Worm (Caenorhabditis elegans) whole organism, L3 larva: ENCODE data around the gene acr-14.

Source experiments
- R02D3.7 ChIP-seq: fragments of 150-350 bp; optimal IDR thresholded peaks from 2 replicates; lab custom pipeline; 2014; ENCODE audit warnings: missing biosample characterization, missing genetic modification characterization
- ZK546.5 ChIP-seq: sonication (generic microtip); optimal IDR thresholded peaks from 2 replicates; lab custom pipeline; 2017; ENCODE audit warnings: missing biosample characterization, missing genetic modification characterization
- aly-2 ChIP-seq: fragments of 150-350 bp; optimal IDR thresholded peaks from 2 replicates; lab custom pipeline; 2014; ENCODE audit warnings: missing biosample characterization, missing genetic modification characterization
- ama-1 ChIP-seq: fragments of 150-350 bp; optimal IDR thresholded peaks from 2 replicates; lab custom pipeline; 2018
- ceh-28 ChIP-seq: fragments of 150-350 bp; optimal IDR thresholded peaks from 2 replicates; lab custom pipeline; 2014; ENCODE audit warnings: missing biosample characterization, missing genetic modification reagents, missing genetic modification characterization
- ceh-82 ChIP-seq: fragments of 150-350 bp; optimal IDR thresholded peaks from 2 replicates; lab custom pipeline; 2014; ENCODE audit warnings: missing biosample characterization, missing genetic modification characterization
- ceh-9 ChIP-seq: sonication (generic microtip); optimal IDR thresholded peaks from 2 replicates; lab custom pipeline; 2018; ENCODE audit warnings: missing biosample characterization, missing genetic modification characterization
- egl-5 ChIP-seq: fragments of 150-350 bp; optimal IDR thresholded peaks from 2 replicates; lab custom pipeline; 2017; ENCODE audit warnings: missing biosample characterization, missing genetic modification reagents, missing genetic modification characterization, inconsistent platforms
- elt-1 ChIP-seq: fragments of 150-350 bp; optimal IDR thresholded peaks from 2 replicates; lab custom pipeline; 2014; ENCODE audit warnings: missing biosample characterization, missing genetic modification characterization
- elt-2 ChIP-seq: sonication (generic microtip); optimal IDR thresholded peaks from 2 replicates; lab custom pipeline; 2016; ENCODE audit warnings: missing genetic modification reagents, mild to moderate bottlenecking, missing genetic modification characterization, missing compliant biosample characterization
- elt-3 ChIP-seq, 3 experiments: fragments of 150-350 bp in 1 of 3; sonication (generic microtip) in 2 of 3; optimal IDR thresholded peaks; 2 replicates in 2 of 3; 4 replicates in 1 of 3; lab custom pipeline; 2014 to 2017; ENCODE audit warnings: missing biosample characterization in 3 of 3, missing genetic modification characterization in 3 of 3
- eor-1 ChIP-seq, 2 experiments: fragments of 150-350 bp; optimal IDR thresholded peaks; 2 replicates each; lab custom pipeline; 2014 to 2018; ENCODE audit warnings: missing biosample characterization in 2 of 2, missing genetic modification characterization in 2 of 2
- fkh-10 ChIP-seq: sonication (generic microtip); optimal IDR thresholded peaks from 2 replicates; lab custom pipeline; 2017; ENCODE audit warnings: missing biosample characterization, missing genetic modification reagents, missing genetic modification characterization
- fkh-2 ChIP-seq: fragments of 150-350 bp; optimal IDR thresholded peaks from 2 replicates; lab custom pipeline; 2014; ENCODE audit warnings: missing biosample characterization, missing genetic modification reagents, missing genetic modification characterization
- fos-1 ChIP-seq: fragments of 150-350 bp; optimal IDR thresholded peaks from 2 replicates; lab custom pipeline; 2014; ENCODE audit warnings: missing biosample characterization, missing genetic modification characterization
- hmg-11 ChIP-seq: sonication (generic microtip); optimal IDR thresholded peaks from 2 replicates; lab custom pipeline; 2016; ENCODE audit warnings: missing genetic modification characterization, missing compliant biosample characterization
- jun-1 ChIP-seq: fragments of 150-350 bp; optimal IDR thresholded peaks from 2 replicates; lab custom pipeline; 2014; ENCODE audit warnings: missing biosample characterization, missing genetic modification reagents, missing genetic modification characterization
- lin-15B ChIP-seq: fragments of 150-350 bp; optimal IDR thresholded peaks from 2 replicates; lab custom pipeline; 2014; ENCODE audit warnings: missing biosample characterization, missing genetic modification characterization
- lin-39 ChIP-seq: fragments of 150-350 bp; optimal IDR thresholded peaks from 2 replicates; lab custom pipeline; 2018; ENCODE audit warnings: missing biosample characterization, missing genetic modification reagents, missing genetic modification characterization
- lsy-12 ChIP-seq: sonication (generic microtip); optimal IDR thresholded peaks from 2 replicates; lab custom pipeline; 2016; ENCODE audit warnings: mild to moderate bottlenecking, missing genetic modification characterization, missing compliant biosample characterization
- mdl-1 ChIP-seq: fragments of 150-350 bp; optimal IDR thresholded peaks from 2 replicates; lab custom pipeline; 2014; ENCODE audit warnings: missing biosample characterization, missing genetic modification characterization
- nfya-1 ChIP-seq: sonication (generic microtip); optimal IDR thresholded peaks from 2 replicates; lab custom pipeline; 2017; ENCODE audit warnings: missing genetic modification characterization, mild to moderate bottlenecking, missing compliant biosample characterization, antibody characterized with exemption, moderate library complexity; ENCODE audit not compliant: insufficient read depth
- nhr-11 ChIP-seq: fragments of 150-350 bp; optimal IDR thresholded peaks from 2 replicates; lab custom pipeline; 2014; ENCODE audit warnings: missing biosample characterization, missing genetic modification characterization
- nhr-12 ChIP-seq: fragments of 150-350 bp; optimal IDR thresholded peaks from 2 replicates; lab custom pipeline; 2014; ENCODE audit warnings: missing biosample characterization, missing genetic modification characterization
- nhr-23 ChIP-seq: fragments of 150-350 bp; optimal IDR thresholded peaks from 2 replicates; lab custom pipeline; 2014; ENCODE audit warnings: missing biosample characterization, missing genetic modification reagents, missing genetic modification characterization
- nhr-25 ChIP-seq: sonication (generic microtip); optimal IDR thresholded peaks from 2 replicates; lab custom pipeline; 2017; ENCODE audit warnings: missing biosample characterization, missing genetic modification characterization
- nhr-28 ChIP-seq: fragments of 150-350 bp; optimal IDR thresholded peaks from 2 replicates; lab custom pipeline; 2014; ENCODE audit warnings: missing biosample characterization, missing genetic modification characterization
- nhr-43 ChIP-seq: sonication (generic microtip); optimal IDR thresholded peaks from 2 replicates; lab custom pipeline; 2016; ENCODE audit warnings: mild to moderate bottlenecking, missing genetic modification characterization, missing compliant biosample characterization; ENCODE audit not compliant: poor library complexity, severe bottlenecking
- nhr-67 ChIP-seq: fragments of 150-350 bp; optimal IDR thresholded peaks from 2 replicates; lab custom pipeline; 2014; ENCODE audit warnings: missing biosample characterization, missing genetic modification characterization
- nhr-76 ChIP-seq: fragments of 150-350 bp; sonication (generic microtip); optimal IDR thresholded peaks from 5 replicates; lab custom pipeline; 2014; ENCODE audit warnings: missing biosample characterization, missing genetic modification characterization
- nhr-77 ChIP-seq: fragments of 150-350 bp; optimal IDR thresholded peaks from 2 replicates; lab custom pipeline; 2014; ENCODE audit warnings: missing biosample characterization, missing genetic modification characterization
- pha-4 ChIP-seq: fragments of 150-350 bp; optimal IDR thresholded peaks from 2 replicates; lab custom pipeline; 2014; ENCODE audit warnings: missing biosample characterization, missing genetic modification reagents, missing genetic modification characterization
- pqm-1 ChIP-seq: fragments of 150-350 bp; optimal IDR thresholded peaks from 2 replicates; lab custom pipeline; 2017; ENCODE audit warnings: missing biosample characterization, missing genetic modification characterization, inconsistent platforms
- skn-1 ChIP-seq: fragments of 150-350 bp; optimal IDR thresholded peaks from 2 replicates; lab custom pipeline; 2014; ENCODE audit warnings: missing biosample characterization, missing genetic modification characterization
- snpc-4 ChIP-seq: fragments of 150-350 bp; optimal IDR thresholded peaks from 2 replicates; lab custom pipeline; 2014; ENCODE audit warnings: missing biosample characterization, missing genetic modification characterization
- tbx-2 ChIP-seq: sonication (generic microtip); optimal IDR thresholded peaks from 2 replicates; lab custom pipeline; 2016; ENCODE audit warnings: mild to moderate bottlenecking, missing genetic modification characterization, missing compliant biosample characterization
- unc-39 ChIP-seq: sonication (generic microtip); optimal IDR thresholded peaks from 4 replicates; lab custom pipeline; 2017; ENCODE audit warnings: missing biosample characterization, missing genetic modification characterization
- zag-1 ChIP-seq: fragments of 150-350 bp; optimal IDR thresholded peaks from 2 replicates; lab custom pipeline; 2014; ENCODE audit warnings: missing biosample characterization, missing genetic modification characterization
- ztf-4 ChIP-seq: fragments of 150-350 bp; optimal IDR thresholded peaks from 2 replicates; lab custom pipeline; 2014; ENCODE audit warnings: missing biosample characterization, missing genetic modification characterization

Gene acr-14

ce11 chrII:8177095-8177494 lies at the start of gene acr-14:
acr-14 (minus strand) TSS chrII:8177195.
- TF ChIP-seq egl-5 (tag; lab: Kevin White, UChicago): no peak
- no peak for TF ChIP-seq ceh-9 (tag; lab: Kevin White, UChicago)
- TF ChIP-seq zag-1 (tag; lab: Kevin White, UChicago): no peak
- no peak for TF ChIP-seq mdl-1 (tag; lab: Kevin White, UChicago)
- no peak for TF ChIP-seq nhr-43 (tag; lab: Kevin White, UChicago)
- no peak for TF ChIP-seq aly-2 (tag; lab: Kevin White, UChicago)
- TF ChIP-seq ZK546.5 (tag; lab: Kevin White, UChicago): no peak
- no peak for TF ChIP-seq pqm-1 (tag; lab: Kevin White, UChicago)
- no peak for TF ChIP-seq lsy-12 (tag; lab: Kevin White, UChicago)
- TF ChIP-seq ceh-82 (tag; lab: Kevin White, UChicago): no peak
- TF ChIP-seq eor-1 (tag; optimal IDR thresholded peaks at IDR 0.05; lab: Kevin White, UChicago): no peak
- no peak for TF ChIP-seq snpc-4 (tag; lab: Kevin White, UChicago)
- TF ChIP-seq fkh-10 (GFP tag; lab: Kevin White, UChicago): no peak

DNA sequence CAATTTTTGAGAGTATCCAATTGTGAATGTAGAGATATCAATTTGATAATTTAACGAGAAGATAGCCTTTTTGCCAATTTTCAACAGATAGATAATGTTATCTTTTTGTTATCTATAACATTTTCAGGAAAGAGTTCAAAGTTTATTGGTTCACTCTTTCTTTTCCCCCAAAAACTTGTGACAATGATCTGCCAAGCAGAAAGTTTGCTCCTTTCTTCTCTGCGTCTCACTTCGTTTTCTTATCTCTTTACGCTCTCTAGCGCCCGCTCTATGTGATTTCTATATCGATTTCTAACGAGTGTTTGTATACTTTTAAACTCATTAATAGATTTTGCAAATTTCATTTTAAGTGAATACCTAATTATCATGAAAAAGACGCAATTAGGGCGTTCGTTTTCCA lies 49.5 kb upstream of the acr-14 start:
- TF ChIP-seq pqm-1 (tag; lab: Kevin White, UChicago) (peak; percentile 83), elt-2 (tag; lab: Kevin White, UChicago) (peak; percentile 95), nhr-12 (no peak), skn-1 (tag; lab: Kevin White, UChicago) (no peak), ceh-28 (tag; lab: Kevin White, UChicago) (peak; percentile 22), pha-4 (tag; lab: Kevin White, UChicago) (peak; percentile 68)

DNA sequence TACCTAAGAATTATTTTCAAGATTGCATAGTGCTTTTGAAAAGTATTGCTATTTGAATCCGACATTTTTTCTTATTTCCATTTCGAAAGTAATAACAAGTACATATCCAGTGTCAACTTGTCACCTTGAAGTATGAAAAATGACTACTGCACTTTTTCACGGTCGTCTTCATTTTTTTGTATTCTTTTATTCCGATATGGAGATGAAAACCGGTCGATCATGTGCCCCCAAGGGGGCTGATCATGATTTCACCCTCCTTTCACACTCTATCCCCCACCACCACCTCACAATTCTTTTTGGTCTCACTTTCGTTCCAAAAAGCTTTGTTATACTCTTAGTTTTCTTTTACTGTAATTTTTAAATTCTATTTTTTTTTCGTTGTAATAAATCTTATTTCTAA lies 48.9 kb upstream of the acr-14 start:
- no peak for TF ChIP-seq ceh-9 (tag; lab: Kevin White, UChicago)
- no peak for TF ChIP-seq lin-15B (tag; lab: Kevin White, UChicago)
- no peak for TF ChIP-seq hmg-11 (tag; lab: Kevin White, UChicago)
- TF ChIP-seq elt-3 (tag; optimal IDR thresholded peaks at IDR 0.05; lab: Kevin White, UChicago): no peak
- no peak for TF ChIP-seq nhr-76 (tag; lab: Kevin White, UChicago)
- TF ChIP-seq ama-1 (lab: Kevin White, UChicago): peak; percentile 32
- no peak for TF ChIP-seq nhr-28 (tag; lab: Kevin White, UChicago)
- TF ChIP-seq nhr-67 (tag; lab: Kevin White, UChicago): no peak
- TF ChIP-seq ztf-4 (tag; lab: Kevin White, UChicago): no peak
- no peak for TF ChIP-seq jun-1 (tag; lab: Kevin White, UChicago)
- TF ChIP-seq nfya-1 (tag; lab: Kevin White, UChicago): peak; percentile 13
- TF ChIP-seq fkh-10 (GFP tag; lab: Kevin White, UChicago): no peak
- TF ChIP-seq nhr-77: no peak
- peak; percentile 52 for TF ChIP-seq nhr-25 (tag; lab: Kevin White, UChicago)
- TF ChIP-seq R02D3.7: no peak
- no peak for TF ChIP-seq egl-5 (tag; lab: Kevin White, UChicago)
- no peak for TF ChIP-seq nhr-23 (tag; lab: Kevin White, UChicago)
- TF ChIP-seq fkh-2 (tag; lab: Kevin White, UChicago): no peak
- no peak for TF ChIP-seq ceh-28 (tag; lab: Kevin White, UChicago)
- no peak for TF ChIP-seq lin-39
- no peak for TF ChIP-seq fos-1
- no peak for TF ChIP-seq unc-39
- no peak for TF ChIP-seq tbx-2
- TF ChIP-seq nhr-12: no peak
- no peak for TF ChIP-seq snpc-4 (tag; lab: Kevin White, UChicago)
- TF ChIP-seq nhr-43 (tag; lab: Kevin White, UChicago): peak; percentile 26
- no peak for TF ChIP-seq nhr-11 (tag; lab: Kevin White, UChicago)
- TF ChIP-seq, all 47 proteins: peak for 4

DNA sequence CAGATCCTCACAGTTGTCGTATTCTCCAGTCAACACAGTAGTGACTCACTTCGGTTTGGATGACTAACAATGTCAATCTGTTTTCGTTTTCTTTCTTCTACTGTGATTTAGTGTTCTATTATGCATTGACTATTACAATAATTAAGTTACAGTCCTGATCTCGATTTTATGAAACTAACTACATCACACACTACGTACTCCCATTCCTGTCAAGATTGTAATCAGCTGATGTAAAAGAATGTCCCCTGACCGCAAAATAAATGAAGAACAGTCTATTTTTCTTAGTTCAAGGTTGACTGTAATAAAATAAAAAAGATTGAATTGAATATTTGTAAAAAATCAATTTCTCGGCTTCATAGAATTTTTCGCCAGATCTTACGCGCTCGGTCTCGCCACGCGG lies 48.4 kb upstream of the acr-14 start:
- no peak for TF ChIP-seq aly-2 (tag; lab: Kevin White, UChicago)
- no peak for TF ChIP-seq nhr-77
- no peak for TF ChIP-seq ceh-9 (tag; lab: Kevin White, UChicago)
- TF ChIP-seq elt-1 (tag; lab: Kevin White, UChicago): peak; percentile 61
